Worm (Caenorhabditis elegans) whole organism, L3 larva: ENCODE data around the gene F46C3.6.

Source experiments
- ama-1 ChIP-seq: fragments of 150-350 bp; optimal IDR thresholded peaks from 2 replicates; lab custom pipeline; 2018
- daf-12 ChIP-seq: fragments of 150-350 bp; optimal IDR thresholded peaks from 2 replicates; lab custom pipeline; 2014; ENCODE audit warnings: missing biosample characterization, missing genetic modification reagents, missing genetic modification characterization
- elt-2 ChIP-seq: sonication (generic microtip); optimal IDR thresholded peaks from 2 replicates; lab custom pipeline; 2016; ENCODE audit warnings: missing genetic modification reagents, mild to moderate bottlenecking, missing genetic modification characterization, missing compliant biosample characterization
- jun-1 ChIP-seq: fragments of 150-350 bp; optimal IDR thresholded peaks from 2 replicates; lab custom pipeline; 2014; ENCODE audit warnings: missing biosample characterization, missing genetic modification reagents, missing genetic modification characterization
- nhr-77 ChIP-seq: fragments of 150-350 bp; optimal IDR thresholded peaks from 2 replicates; lab custom pipeline; 2014; ENCODE audit warnings: missing biosample characterization, missing genetic modification characterization
- unc-39 ChIP-seq: sonication (generic microtip); optimal IDR thresholded peaks from 4 replicates; lab custom pipeline; 2017; ENCODE audit warnings: missing biosample characterization, missing genetic modification characterization

DNA sequence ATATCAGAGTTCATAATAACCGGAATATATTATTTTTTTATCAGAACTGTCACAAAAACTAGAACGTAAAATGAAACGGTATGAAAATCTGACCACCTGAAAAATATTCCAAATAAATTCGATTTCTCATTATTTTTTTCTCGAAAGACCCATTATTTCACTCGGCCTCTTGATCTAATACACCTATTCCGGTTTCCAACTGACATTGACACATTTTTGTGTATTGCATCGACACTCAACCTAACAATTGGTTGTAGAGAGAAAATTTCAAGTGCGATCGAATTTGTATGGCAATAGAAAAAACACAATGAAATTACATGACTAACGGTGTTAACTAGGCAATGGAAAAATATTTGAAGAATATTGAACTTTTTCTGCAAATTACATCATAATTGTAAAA lies 34.0 kb downstream of the F46C3.6 start:
- TF ChIP-seq ama-1 (lab: Kevin White, UChicago) (no peak), jun-1 (tag; lab: Kevin White, UChicago) (no peak), nhr-77 (tag; lab: Kevin White, UChicago) (no peak), unc-39 (no peak), daf-12 (no peak), elt-2 (tag; lab: Kevin White, UChicago) (no peak)
